Fruit fly (Drosophila melanogaster) whole organism, embryonic: ENCODE measurements around the gene awd.

ENCODE experiments used
- B-H2 ChIP-seq: fragments of 200-800 bp; sonication (Bioruptor generic); optimal IDR thresholded peaks from 2 replicates; lab custom pipeline; 2018; ENCODE audit warnings: missing biosample characterization, mild to moderate bottlenecking, missing genetic modification characterization
- CG10147 ChIP-seq: fragments of 200-800 bp; sonication (Bioruptor generic); optimal IDR thresholded peaks from 2 replicates; lab custom pipeline; 2019; ENCODE audit warnings: missing biosample characterization, mild to moderate bottlenecking, missing genetic modification characterization, moderate library complexity
- CG11398 ChIP-seq: fragments of 200-800 bp; sonication (Bioruptor generic); optimal IDR thresholded peaks from 2 replicates; lab custom pipeline; 2016; ENCODE audit warnings: missing biosample characterization, missing genetic modification characterization
- CG11504 ChIP-seq: fragments of 200-800 bp; sonication (Bioruptor generic); optimal IDR thresholded peaks from 3 replicates; lab custom pipeline; 2019; ENCODE audit warnings: missing biosample characterization, mild to moderate bottlenecking, missing genetic modification characterization, moderate library complexity
- CG12391 ChIP-seq: fragments of 200-800 bp; sonication (Bioruptor generic); optimal IDR thresholded peaks from 3 replicates; lab custom pipeline; 2018; ENCODE audit warnings: missing biosample characterization, mild to moderate bottlenecking, missing genetic modification characterization, moderate library complexity
- CG12769 ChIP-seq: fragments of 200-800 bp; sonication (Bioruptor generic); optimal IDR thresholded peaks from 2 replicates; lab custom pipeline; 2019; ENCODE audit warnings: missing biosample characterization, mild to moderate bottlenecking, missing genetic modification characterization, moderate library complexity
- CG17186 ChIP-seq: fragments of 200-800 bp; sonication (Bioruptor generic); optimal IDR thresholded peaks from 3 replicates; lab custom pipeline; 2017; ENCODE audit warnings: missing biosample characterization, missing genetic modification reagents, missing genetic modification characterization
- CG17912 ChIP-seq: fragments of 200-800 bp; sonication (Bioruptor generic); optimal IDR thresholded peaks from 2 replicates; lab custom pipeline; 2018; ENCODE audit warnings: missing biosample characterization, mild to moderate bottlenecking, missing genetic modification characterization
- CG18011 ChIP-seq: fragments of 200-800 bp; sonication (Bioruptor generic); optimal IDR thresholded peaks from 2 replicates; lab custom pipeline; 2017; ENCODE audit warnings: missing biosample characterization, missing genetic modification characterization, mild to moderate bottlenecking, moderate library complexity, missing genotype
- CG32532 ChIP-seq: fragments of 200-800 bp; sonication (Bioruptor generic); IDR thresholded peaks from 2 replicates; pipeline ENCODE4 v1.3.6; 2022; ENCODE audit warnings: missing biosample characterization, missing genetic modification characterization
- CG33213 ChIP-seq: fragments of 200-800 bp; sonication (Bioruptor generic); optimal IDR thresholded peaks from 3 replicates; lab custom pipeline; 2016; ENCODE audit warnings: missing biosample characterization, missing genetic modification characterization
- CG7556 ChIP-seq: fragments of 200-800 bp; sonication (Bioruptor generic); optimal IDR thresholded peaks from 2 replicates; lab custom pipeline; 2017; ENCODE audit warnings: missing biosample characterization, mild to moderate bottlenecking, missing genetic modification characterization
- CG8388 ChIP-seq: fragments of 200-800 bp; sonication (Bioruptor generic); optimal IDR thresholded peaks from 2 replicates; lab custom pipeline; 2019; ENCODE audit warnings: missing biosample characterization, mild to moderate bottlenecking, missing genetic modification characterization, moderate library complexity
- CG9437 ChIP-seq: fragments of 200-800 bp; sonication (Bioruptor generic); optimal IDR thresholded peaks from 2 replicates; lab custom pipeline; 2018; ENCODE audit warnings: missing biosample characterization, mild to moderate bottlenecking, missing genetic modification characterization
- Dip2 ChIP-seq: fragments of 200-800 bp; sonication (Bioruptor generic); IDR thresholded peaks from 2 replicates; pipeline ENCODE4 v1.3.6; 2022; ENCODE audit warnings: missing biosample characterization, missing genetic modification characterization
- Dll ChIP-seq: fragments of 200-800 bp; sonication (Bioruptor generic); IDR thresholded peaks from 4 replicates; pipeline ENCODE4 v1.3.6; 2022; ENCODE audit warnings: missing biosample characterization, missing genetic modification characterization; ENCODE audit not compliant: partially characterized antibody
- Doc2 ChIP-seq: fragments of 200-800 bp; sonication (Bioruptor generic); IDR thresholded peaks from 2 replicates; pipeline ENCODE4 v1.3.6; 2022; ENCODE audit warnings: missing biosample characterization, missing genetic modification characterization
- Elba2 ChIP-seq: fragments of 200-800 bp; sonication (Bioruptor generic); optimal IDR thresholded peaks from 3 replicates; lab custom pipeline; 2016; ENCODE audit warnings: missing biosample characterization, missing genetic modification characterization
- Gsc ChIP-seq: fragments of 200-800 bp; sonication (Bioruptor generic); IDR thresholded peaks from 2 replicates; pipeline ENCODE4 v1.3.6; 2022; ENCODE audit warnings: missing biosample characterization, missing genetic modification characterization
- Hmx ChIP-seq: fragments of 200-800 bp; sonication (Bioruptor generic); optimal IDR thresholded peaks from 2 replicates; lab custom pipeline; 2016; ENCODE audit warnings: missing biosample characterization, missing genetic modification characterization
- MESR4 ChIP-seq: fragments of 200-800 bp; sonication (Bioruptor generic); optimal IDR thresholded peaks from 2 replicates; lab custom pipeline; 2018; ENCODE audit warnings: missing biosample characterization, mild to moderate bottlenecking, missing genetic modification characterization, moderate library complexity
- Mes4 ChIP-seq: fragments of 200-800 bp; sonication (Bioruptor generic); optimal IDR thresholded peaks from 2 replicates; lab custom pipeline; 2016; ENCODE audit warnings: missing biosample characterization, missing genetic modification characterization
- Neu2 ChIP-seq: fragments of 200-800 bp; sonication (Bioruptor generic); optimal IDR thresholded peaks from 3 replicates; lab custom pipeline; 2016; ENCODE audit warnings: missing biosample characterization, missing genetic modification characterization, borderline replicate concordance
- NfI ChIP-seq: fragments of 200-800 bp; sonication (Bioruptor generic); optimal IDR thresholded peaks from 3 replicates; lab custom pipeline; 2018; ENCODE audit warnings: missing biosample characterization, mild to moderate bottlenecking, missing genetic modification characterization, moderate library complexity
- Sox100B ChIP-seq: fragments of 200-800 bp; sonication (Bioruptor generic); optimal IDR thresholded peaks from 3 replicates; lab custom pipeline; 2018; ENCODE audit warnings: missing biosample characterization, mild to moderate bottlenecking, missing genetic modification characterization
- Usf ChIP-seq: fragments of 200-800 bp; sonication (Bioruptor generic); optimal IDR thresholded peaks from 2 replicates; lab custom pipeline; 2017; ENCODE audit warnings: missing genotype, missing biosample characterization, missing genetic modification characterization
- bcd ChIP-seq: fragments of 200-800 bp; sonication (Bioruptor generic); optimal IDR thresholded peaks from 2 replicates; lab custom pipeline; 2017; ENCODE audit warnings: missing biosample characterization, mild to moderate bottlenecking, missing genetic modification characterization
- cad ChIP-seq: fragments of >200 bp; optimal IDR thresholded peaks from 2 replicates; lab custom pipeline; 2017; ENCODE audit warnings: missing biosample characterization, missing genetic modification characterization
- cas ChIP-seq: fragments of 200-800 bp; sonication (Bioruptor generic); IDR thresholded peaks from 2 replicates; pipeline ENCODE4 v1.3.6; 2022; ENCODE audit warnings: missing biosample characterization, missing genetic modification characterization
- chinmo ChIP-seq: fragments of 200-800 bp; sonication (Bioruptor generic); IDR thresholded peaks from 4 replicates; pipeline ENCODE4 v1.3.6; 2022; ENCODE audit warnings: missing biosample characterization, missing genetic modification characterization; ENCODE audit not compliant: partially characterized antibody
- croc ChIP-seq: fragments of 200-800 bp; sonication (Bioruptor generic); conservative IDR thresholded peaks from 3 replicates; pipeline ENCODE4 v1.3.6; 2022; ENCODE audit warnings: missing biosample characterization, missing genetic modification characterization
- crol ChIP-seq: fragments of 200-800 bp; sonication (Bioruptor generic); IDR thresholded peaks from 2 replicates; pipeline ENCODE4 v1.3.6; 2022; ENCODE audit warnings: missing biosample characterization, missing genetic modification characterization
- danr ChIP-seq: fragments of 200-800 bp; sonication (Bioruptor generic); IDR thresholded peaks from 2 replicates; pipeline ENCODE4 v1.3.6; 2022; ENCODE audit warnings: missing biosample characterization, missing genetic modification characterization
- dm ChIP-seq: fragments of 200-800 bp; sonication (Bioruptor generic); optimal IDR thresholded peaks from 3 replicates; lab custom pipeline; 2016; ENCODE audit warnings: missing biosample characterization, missing genetic modification characterization
- dmrt11E ChIP-seq: fragments of 200-800 bp; sonication (Bioruptor generic); optimal IDR thresholded peaks from 3 replicates; lab custom pipeline; 2018; ENCODE audit warnings: missing biosample characterization, mild to moderate bottlenecking, missing genetic modification characterization, moderate library complexity
- dpn ChIP-seq, 2 experiments: fragments of 200-800 bp; sonication (Bioruptor generic); optimal IDR thresholded peaks; 3 replicates each; lab custom pipeline; 2016; ENCODE audit warnings: missing biosample characterization in 2 of 2, missing genetic modification characterization in 2 of 2
- dysf ChIP-seq: fragments of 200-800 bp; sonication (Bioruptor generic); IDR thresholded peaks from 3 replicates; pipeline ENCODE4 v1.3.6; 2022; ENCODE audit warnings: missing biosample characterization, missing genetic modification characterization
- emc ChIP-seq: fragments of 200-800 bp; sonication (Bioruptor generic); optimal IDR thresholded peaks from 2 replicates; lab custom pipeline; 2016; ENCODE audit warnings: missing biosample characterization, missing genetic modification characterization
- eyg ChIP-seq: fragments of 200-800 bp; sonication (Bioruptor generic); optimal IDR thresholded peaks from 3 replicates; lab custom pipeline; 2016; ENCODE audit warnings: missing biosample characterization, missing genetic modification characterization
- fd3F ChIP-seq: fragments of 200-800 bp; sonication (Bioruptor generic); optimal IDR thresholded peaks from 2 replicates; lab custom pipeline; 2018; ENCODE audit warnings: missing biosample characterization, mild to moderate bottlenecking, missing genetic modification characterization, moderate library complexity
- fru ChIP-seq: fragments of >200 bp; optimal IDR thresholded peaks from 2 replicates; lab custom pipeline; 2017
- lab ChIP-seq: fragments of 200-800 bp; sonication (Bioruptor generic); optimal IDR thresholded peaks from 3 replicates; lab custom pipeline; 2017; ENCODE audit warnings: missing biosample characterization, missing genetic modification characterization, mild to moderate bottlenecking, moderate library complexity, missing genetic modification reagents
- luna ChIP-seq: fragments of 200-800 bp; sonication (Bioruptor generic); optimal IDR thresholded peaks from 2 replicates; lab custom pipeline; 2016; ENCODE audit warnings: missing biosample characterization, missing genetic modification characterization
- sens-2 ChIP-seq: fragments of 200-800 bp; sonication (Bioruptor generic); IDR thresholded peaks from 2 replicates; pipeline ENCODE4 v1.3.6; 2022; ENCODE audit warnings: missing biosample characterization, missing genetic modification characterization
- sima ChIP-seq: fragments of 200-800 bp; sonication (Bioruptor generic); optimal IDR thresholded peaks from 2 replicates; lab custom pipeline; 2016; ENCODE audit warnings: missing biosample characterization, missing genetic modification characterization
- tup ChIP-seq: fragments of 200-800 bp; sonication (Bioruptor generic); optimal IDR thresholded peaks from 2 replicates; lab custom pipeline; 2016; ENCODE audit warnings: missing biosample characterization, mild to moderate bottlenecking, missing genetic modification characterization, moderate library complexity
- usp ChIP-seq: fragments of >200 bp; optimal IDR thresholded peaks from 2 replicates; lab custom pipeline; 2017; ENCODE audit warnings: missing biosample characterization, missing genetic modification characterization
- vnd ChIP-seq: fragments of 200-800 bp; sonication (Bioruptor generic); IDR thresholded peaks from 3 replicates; pipeline ENCODE4 v1.3.6; 2022; ENCODE audit warnings: missing biosample characterization, missing genetic modification characterization; ENCODE audit not compliant: partially characterized antibody
- vvl ChIP-seq: fragments of 200-800 bp; sonication (Bioruptor generic); IDR thresholded peaks from 2 replicates; pipeline ENCODE4 v1.3.6; 2022; ENCODE audit warnings: missing biosample characterization, missing genetic modification characterization
- wek ChIP-seq: fragments of 200-800 bp; sonication (Bioruptor generic); optimal IDR thresholded peaks from 3 replicates; lab custom pipeline; 2018; ENCODE audit warnings: missing biosample characterization, mild to moderate bottlenecking, missing genetic modification characterization, moderate library complexity

awd gene

DNA sequence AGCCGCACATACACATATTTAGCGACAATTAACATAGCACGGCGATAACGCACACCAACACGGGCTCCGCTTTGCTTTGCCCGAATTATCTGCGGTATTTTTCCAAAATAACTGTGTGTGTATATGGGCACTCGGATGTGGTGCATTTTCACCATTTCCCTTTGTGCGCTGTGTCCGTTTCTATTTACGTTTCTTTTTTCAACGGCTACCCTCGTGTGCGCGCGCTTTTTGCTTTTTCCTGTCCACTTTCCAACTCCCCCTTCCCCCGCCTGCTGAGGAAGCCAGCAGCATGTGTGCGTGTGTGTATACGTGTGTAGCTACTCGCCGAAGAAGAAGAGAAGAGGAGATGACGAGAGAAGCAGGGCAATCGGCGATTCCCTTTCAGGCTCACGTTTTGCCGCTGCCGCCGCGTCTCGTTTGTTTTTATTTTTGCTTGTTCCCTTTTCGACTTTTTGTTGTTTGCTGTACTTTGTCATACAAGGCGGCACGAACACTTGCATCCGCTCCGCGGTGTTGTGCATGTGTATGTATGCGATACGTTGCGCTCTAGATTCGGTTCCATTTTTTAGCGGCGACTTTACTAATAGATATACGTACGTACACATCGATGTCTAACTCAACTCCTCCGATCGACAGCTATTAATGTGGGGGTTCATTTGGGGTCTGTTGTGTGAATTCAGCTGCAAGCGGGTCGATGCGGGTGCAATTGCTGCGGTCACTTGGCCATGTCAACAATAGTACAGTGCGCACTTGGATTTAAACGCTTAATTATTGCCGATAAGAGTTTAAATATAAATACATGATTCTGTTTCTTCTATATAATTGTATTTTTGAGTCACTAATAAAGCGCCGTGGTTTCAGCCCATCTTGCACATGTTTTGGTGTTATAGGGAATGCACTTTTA is 2.5 kb upstream of the awd start (continued):
- TF ChIP-seq Hmx = no peak
- no peak for TF ChIP-seq wek (GFP tag; lab: Kevin White, UChicago)
- no peak for TF ChIP-seq cas (GFP tag; lab: Robert Waterston, UW)
- peak; percentile 38 for TF ChIP-seq CG17912
- no peak for TF ChIP-seq usp (GFP tag; lab: Kevin White, UChicago)
- TF ChIP-seq CG32532 (GFP tag; lab: Robert Waterston, UW) = no peak
- TF ChIP-seq CG10147 (GFP tag; lab: Kevin White, UChicago) = no peak
- TF ChIP-seq Dll (GFP tag; lab: Robert Waterston, UW) = no peak
- TF ChIP-seq emc (GFP tag; lab: Kevin White, UChicago) = no peak
- TF ChIP-seq Elba2 (GFP tag; lab: Kevin White, UChicago) = no peak
- peak; percentile 68 for TF ChIP-seq CG12769
- no peak for TF ChIP-seq vvl (GFP tag; lab: Robert Waterston, UW)
- no peak for TF ChIP-seq danr
- TF ChIP-seq Usf = no peak
- TF ChIP-seq sens-2 (GFP tag; lab: Robert Waterston, UW) = no peak
- TF ChIP-seq Mes4 = no peak
- no peak for TF ChIP-seq vnd (GFP tag; lab: Robert Waterston, UW)
- no peak for TF ChIP-seq Gsc (GFP tag; lab: Robert Waterston, UW)
- TF ChIP-seq luna (GFP tag; lab: Kevin White, UChicago) = no peak
- no peak for TF ChIP-seq dpn (GFP tag; optimal IDR thresholded peaks at IDR 0.05; lab: Kevin White, UChicago)
- no peak for TF ChIP-seq bcd (GFP tag; lab: Kevin White, UChicago)
- no peak for TF ChIP-seq Dip2 (GFP tag; lab: Robert Waterston, UW)
- no peak for TF ChIP-seq cad
- TF ChIP-seq NfI (GFP tag; lab: Kevin White, UChicago) = no peak
- no peak for TF ChIP-seq Doc2 (GFP tag; lab: Robert Waterston, UW)
- no peak for TF ChIP-seq lab (GFP tag; lab: Kevin White, UChicago)
- no peak for TF ChIP-seq croc (GFP tag; lab: Robert Waterston, UW)
- TF ChIP-seq B-H2 = no peak
- no peak for TF ChIP-seq sima
- no peak for TF ChIP-seq eyg (GFP tag; lab: Kevin White, UChicago)
- no peak for TF ChIP-seq crol (GFP tag; lab: Robert Waterston, UW)
- TF ChIP-seq Neu2 (GFP tag; lab: Kevin White, UChicago) = no peak
- TF ChIP-seq CG8388 (GFP tag; lab: Kevin White, UChicago) = no peak
- no peak for TF ChIP-seq CG7556 (GFP tag; lab: Kevin White, UChicago)
- TF ChIP-seq chinmo (GFP tag; lab: Robert Waterston, UW) = no peak
- TF ChIP-seq CG11504 (tag; lab: Kevin White, UChicago) = no peak
- TF ChIP-seq MESR4 (GFP tag; lab: Kevin White, UChicago) = peak; percentile 62
- TF ChIP-seq tup = no peak
- no peak for TF ChIP-seq CG18011 (GFP tag; lab: Kevin White, UChicago)
- TF ChIP-seq CG17186 (GFP tag; lab: Kevin White, UChicago) = no peak
- TF ChIP-seq dm = peak; percentile 55
- TF ChIP-seq dysf (GFP tag; lab: Robert Waterston, UW) = no peak
- no peak for TF ChIP-seq dmrt11E
- peak; percentile 4 for TF ChIP-seq CG11398 (GFP tag; lab: Kevin White, UChicago)
- TF ChIP-seq Sox100B (GFP tag; lab: Kevin White, UChicago) = no peak
- TF ChIP-seq fru (lab: Kevin White, UChicago) = peak; percentile 1
- no peak for TF ChIP-seq CG9437
- TF ChIP-seq fd3F = no peak
- no peak for TF ChIP-seq CG33213 (GFP tag; lab: Kevin White, UChicago)
- no peak for TF ChIP-seq CG12391 (tag; lab: Kevin White, UChicago)
